Fruit fly (Drosophila melanogaster): ENCODE results near the gene CG14298.

The CG14298 gene

DNA sequence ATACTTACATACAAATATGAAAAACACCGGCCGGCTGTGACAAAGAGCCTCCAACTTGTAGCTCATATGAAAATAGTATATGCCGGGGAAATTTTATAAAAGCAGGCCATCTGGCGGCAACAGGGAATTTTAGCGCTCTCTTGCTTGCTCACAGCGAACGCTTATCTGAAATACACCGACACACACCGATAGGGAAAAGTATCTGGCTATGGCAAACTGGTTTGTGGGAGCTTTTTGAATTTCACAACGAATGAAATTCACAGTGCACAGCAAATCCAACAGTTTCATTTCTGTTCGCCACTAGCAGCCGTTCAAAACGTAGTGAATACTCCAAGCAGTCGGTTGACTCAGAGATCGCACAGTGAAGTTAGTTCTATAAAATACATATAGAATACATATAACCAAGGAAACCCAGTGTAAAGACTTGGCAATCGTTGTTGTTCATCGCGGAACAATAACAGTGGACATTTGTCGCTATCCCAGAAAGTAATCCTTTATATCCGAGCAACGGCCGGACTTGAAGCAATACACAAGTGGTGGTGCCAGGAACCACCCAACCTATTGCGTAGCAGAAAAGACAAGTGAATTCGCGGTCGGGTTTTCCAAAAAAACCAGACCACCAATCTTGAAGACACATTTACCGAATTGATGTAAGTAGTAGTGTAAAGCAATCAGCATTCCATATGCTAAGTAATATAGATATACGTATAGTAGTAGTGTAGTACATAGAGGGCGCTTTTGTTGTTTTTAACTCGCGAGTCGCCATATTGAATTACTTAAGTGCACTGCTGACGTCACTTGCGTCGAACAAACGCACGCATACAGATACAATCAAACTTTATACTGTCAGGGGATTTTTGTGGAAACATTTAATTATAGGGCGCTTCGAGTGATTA is 42.9 kb downstream of the CG14298 start (continued):
- TF ChIP-seq kni (GFP tag; optimal IDR thresholded peaks at IDR 0.05): no peak
- no peak for TF ChIP-seq CG14860 (GFP tag; IDR thresholded peaks at IDR 0.05; ENCODE audit: partially characterized antibody)
- no peak for TF ChIP-seq pho (GFP tag; optimal IDR thresholded peaks at IDR 0.05)
- no peak for TF ChIP-seq ara (GFP tag; IDR thresholded peaks at IDR 0.05)
- TF ChIP-seq cg (GFP tag; optimal IDR thresholded peaks at IDR 0.05): peak; percentile 77
- TF ChIP-seq CG9437 (GFP tag; optimal IDR thresholded peaks at IDR 0.05): no peak
- TF ChIP-seq CG33557 (GFP tag; optimal IDR thresholded peaks at IDR 0.05): no peak
- peak; percentile 40 for TF ChIP-seq CG17385 (GFP tag; optimal IDR thresholded peaks at IDR 0.05)
- TF ChIP-seq Rfx (GFP tag; IDR thresholded peaks at IDR 0.05): peak; percentile 19; the same call in 1 of the 2 replicates
- TF ChIP-seq nau (GFP tag; optimal IDR thresholded peaks at IDR 0.05): peak; percentile 60
- no peak for TF ChIP-seq CG7928 (GFP tag; optimal IDR thresholded peaks at IDR 0.05)
- TF ChIP-seq dysf (GFP tag; IDR thresholded peaks at IDR 0.05): no peak
- no peak for TF ChIP-seq tin (GFP tag; optimal IDR thresholded peaks at IDR 0.05)
- no peak for TF ChIP-seq gfzf (GFP tag; optimal IDR thresholded peaks at IDR 0.05)
- no peak for TF ChIP-seq org-1 (GFP tag; optimal IDR thresholded peaks at IDR 0.05)
- TF ChIP-seq CG3838 (GFP tag; optimal IDR thresholded peaks at IDR 0.05): no peak
- peak; percentile 31 for TF ChIP-seq lab (GFP tag; optimal IDR thresholded peaks at IDR 0.05)
- TF ChIP-seq Dfd (GFP tag; optimal IDR thresholded peaks at IDR 0.05): no peak
- 0 out of 3 replicates have a peak, but pooled peaks have one; percentile 28 for TF ChIP-seq ase (GFP tag; IDR thresholded peaks at IDR 0.05)
- TF ChIP-seq Fer3 (tag; optimal IDR thresholded peaks at IDR 0.05): peak; percentile 46
- TF ChIP-seq NfI (GFP tag; optimal IDR thresholded peaks at IDR 0.05): no peak
- no peak for TF ChIP-seq BEAF-32 (GFP tag; optimal IDR thresholded peaks at IDR 0.05)
- no peak for TF ChIP-seq CG4854 (GFP tag; optimal IDR thresholded peaks at IDR 0.05)
- no peak for TF ChIP-seq ewg (GFP tag; optimal IDR thresholded peaks at IDR 0.05)
- no peak for TF ChIP-seq Asciz (GFP tag; optimal IDR thresholded peaks at IDR 0.05)
- TF ChIP-seq D19A (tag; optimal IDR thresholded peaks at IDR 0.05): no peak
- TF ChIP-seq CG14710 (tag; optimal IDR thresholded peaks at IDR 0.05): no peak
- TF ChIP-seq ash1 (GFP tag; optimal IDR thresholded peaks at IDR 0.05): no peak
- TF ChIP-seq Trl (optimal IDR thresholded peaks at IDR 0.05): peak; percentile 47 to 61
- peak; percentile 7 for TF ChIP-seq Trl (GFP tag; optimal IDR thresholded peaks at IDR 0.05)
- peak; percentile 4 for TF ChIP-seq da (GFP tag; optimal IDR thresholded peaks at IDR 0.05)
- peak in 1 of 2 experiments; percentile 41 for TF ChIP-seq dpn (GFP tag; optimal IDR thresholded peaks at IDR 0.05)
- TF ChIP-seq D (optimal IDR thresholded peaks at IDR 0.05): no peak
- TF ChIP-seq D (GFP tag; optimal IDR thresholded peaks at IDR 0.05): no peak
- no peak for TF ChIP-seq pros (GFP tag; optimal IDR thresholded peaks at IDR 0.05)
- no peak for TF ChIP-seq Nf-YA (GFP tag; IDR thresholded peaks at IDR 0.05)
- TF ChIP-seq ems (GFP tag; optimal IDR thresholded peaks at IDR 0.05): no peak
- TF ChIP-seq sens-2 (GFP tag; IDR thresholded peaks at IDR 0.05): no peak
- peak; percentile 94 for TF ChIP-seq CG8290 (GFP tag; optimal IDR thresholded peaks at IDR 0.05)
- TF ChIP-seq CG8290 (tag; optimal IDR thresholded peaks at IDR 0.05): peak in 1 of 2 experiments; percentile 77
- TF ChIP-seq ftz-f1 (GFP tag; optimal IDR thresholded peaks at IDR 0.05): peak; percentile 24
- TF ChIP-seq sr (GFP tag; IDR thresholded peaks at IDR 0.05): 0 out of 3 replicates have a peak, but pooled peaks have one; percentile 25
- no peak for TF ChIP-seq br (optimal IDR thresholded peaks at IDR 0.05)
- TF ChIP-seq MESR4 (GFP tag; optimal IDR thresholded peaks at IDR 0.05): no peak
- TF ChIP-seq scrt (GFP tag; optimal IDR thresholded peaks at IDR 0.05): peak; percentile 91
- TF ChIP-seq Optix (GFP tag; IDR thresholded peaks at IDR 0.05): no peak
- TF ChIP-seq CG34224 (GFP tag; IDR thresholded peaks at IDR 0.05; ENCODE audit: partially characterized antibody): peak; percentile 53; the same call in 2 of the 3 replicates
- TF ChIP-seq Camta (GFP tag; optimal IDR thresholded peaks at IDR 0.05): no peak
- no peak for TF ChIP-seq Gsc (GFP tag; IDR thresholded peaks at IDR 0.05)
- TF ChIP-seq Side (GFP tag; optimal IDR thresholded peaks at IDR 0.05): no peak
